Fruit fly (Drosophila melanogaster): Measurements from ENCODE around the gene Ndf.

DNA sequence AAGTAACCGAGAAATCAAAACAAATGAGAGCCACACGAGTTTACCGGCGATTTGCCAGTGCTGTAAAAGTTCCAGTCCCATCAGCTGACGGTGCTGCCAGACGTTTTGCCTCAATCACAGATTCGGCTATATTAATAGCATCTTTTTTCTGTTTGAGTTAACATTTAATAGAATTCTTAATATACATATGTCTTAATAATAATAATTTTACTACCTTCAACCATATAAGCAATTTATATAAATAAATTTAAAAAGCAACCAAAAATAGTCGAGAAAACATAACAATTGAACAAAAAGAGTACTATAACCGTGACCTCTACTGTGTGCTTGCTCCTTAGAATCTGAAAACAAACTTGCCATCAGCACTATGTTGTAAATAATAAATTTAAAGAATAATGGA is 49.5 kb upstream of the Ndf start, which contains the start of the genes CG13126 and CG4709:
- TF ChIP-seq emc (GFP tag; optimal IDR thresholded peaks at IDR 0.05) = peak; percentile 1
- TF ChIP-seq tna (GFP tag; IDR thresholded peaks at IDR 0.05; ENCODE audit: partially characterized antibody) = no peak
